Fruit fly (Drosophila melanogaster) whole organism, embryonic: ENCODE results near the gene CG3704.

Experiments
- Aef1 ChIP-seq: fragments of 200-800 bp; sonication (Bioruptor generic); IDR thresholded peaks from 3 replicates; pipeline ENCODE4 v1.3.6; 2022; ENCODE audit warnings: missing biosample characterization, missing genetic modification characterization
- B-H2 ChIP-seq: fragments of 200-800 bp; sonication (Bioruptor generic); optimal IDR thresholded peaks from 2 replicates; lab custom pipeline; 2018; ENCODE audit warnings: missing biosample characterization, mild to moderate bottlenecking, missing genetic modification characterization
- CG10267 ChIP-seq: fragments of 200-800 bp; sonication (Bioruptor generic); optimal IDR thresholded peaks from 2 replicates; lab custom pipeline; 2018; ENCODE audit warnings: missing biosample characterization, mild to moderate bottlenecking, missing genetic modification characterization, moderate library complexity
- CG10321 ChIP-seq: fragments of 200-800 bp; sonication (Bioruptor generic); IDR thresholded peaks from 2 replicates; pipeline ENCODE4 v1.3.6; 2022; ENCODE audit warnings: missing biosample characterization, missing genetic modification characterization
- CG11560 ChIP-seq: fragments of 200-800 bp; sonication (Bioruptor generic); IDR thresholded peaks from 3 replicates; pipeline ENCODE4 v1.3.6; 2022; ENCODE audit warnings: missing biosample characterization, missing genetic modification characterization
- CG12942 ChIP-seq: fragments of 200-800 bp; sonication (Bioruptor generic); optimal IDR thresholded peaks from 3 replicates; lab custom pipeline; 2016; ENCODE audit warnings: missing biosample characterization, missing genetic modification characterization
- CG13424 ChIP-seq: fragments of 200-800 bp; sonication (Bioruptor generic); optimal IDR thresholded peaks from 2 replicates; lab custom pipeline; 2019; ENCODE audit warnings: missing biosample characterization, mild to moderate bottlenecking, missing genetic modification characterization, moderate library complexity
- CG14050 ChIP-seq: fragments of 200-800 bp; sonication (Bioruptor generic); IDR thresholded peaks from 3 replicates; pipeline ENCODE4 v1.3.6; 2022; ENCODE audit warnings: missing biosample characterization, missing genetic modification characterization
- CG14965 ChIP-seq: fragments of 200-800 bp; sonication (Bioruptor generic); optimal IDR thresholded peaks from 2 replicates; lab custom pipeline; 2016; ENCODE audit warnings: missing biosample characterization, missing genetic modification characterization, borderline replicate concordance
- CG17829 ChIP-seq: fragments of 200-800 bp; optimal IDR thresholded peaks from 2 replicates; lab custom pipeline; 2019; ENCODE audit warnings: missing biosample characterization, mild to moderate bottlenecking, missing genetic modification characterization, moderate library complexity
- CG18764 ChIP-seq: fragments of 200-800 bp; sonication (Bioruptor generic); optimal IDR thresholded peaks from 3 replicates; lab custom pipeline; 2016; ENCODE audit warnings: missing biosample characterization, missing genetic modification characterization
- CG30020 ChIP-seq: fragments of 200-800 bp; optimal IDR thresholded peaks from 2 replicates; lab custom pipeline; 2019; ENCODE audit warnings: missing biosample characterization, mild to moderate bottlenecking, missing genetic modification characterization, moderate library complexity
- CG31388 ChIP-seq: fragments of 200-800 bp; sonication (Bioruptor generic); optimal IDR thresholded peaks from 2 replicates; lab custom pipeline; 2016; ENCODE audit warnings: missing biosample characterization, missing genetic modification characterization
- CG32772 ChIP-seq: fragments of 200-800 bp; sonication (Bioruptor generic); IDR thresholded peaks from 2 replicates; pipeline ENCODE4 v1.3.6; 2022; ENCODE audit warnings: missing biosample characterization, missing genetic modification characterization
- CG4328 ChIP-seq: fragments of 200-800 bp; sonication (Bioruptor generic); optimal IDR thresholded peaks from 3 replicates; lab custom pipeline; 2017; ENCODE audit warnings: missing biosample characterization, missing genetic modification reagents, missing genetic modification characterization
- CG4854 ChIP-seq: fragments of 200-800 bp; sonication (Bioruptor generic); optimal IDR thresholded peaks from 2 replicates; lab custom pipeline; 2016; ENCODE audit warnings: missing biosample characterization, missing genetic modification characterization, inconsistent platforms
- CG7786 ChIP-seq: fragments of 200-800 bp; sonication (Bioruptor generic); optimal IDR thresholded peaks from 2 replicates; lab custom pipeline; 2016; ENCODE audit warnings: missing biosample characterization, missing genetic modification characterization
- CG8478 ChIP-seq: fragments of >200 bp; optimal IDR thresholded peaks from 2 replicates; lab custom pipeline; 2018
- CG9876 ChIP-seq: fragments of 200-800 bp; sonication (Bioruptor generic); optimal IDR thresholded peaks from 2 replicates; lab custom pipeline; 2016; ENCODE audit warnings: missing biosample characterization, missing genetic modification characterization
- E2f2 ChIP-seq: fragments of 200-800 bp; sonication (Bioruptor generic); IDR thresholded peaks from 2 replicates; pipeline ENCODE4 v1.3.6; 2022; ENCODE audit warnings: missing biosample characterization, missing genetic modification characterization
- ERR ChIP-seq: fragments of 200-800 bp; sonication (Bioruptor generic); optimal IDR thresholded peaks from 2 replicates; lab custom pipeline; 2016; ENCODE audit warnings: missing biosample characterization, missing genetic modification characterization
- Eip74EF ChIP-seq, 2 experiments: fragments of 200-800 bp in 1 of 2; fragments of >200 bp in 1 of 2; sonication (Bioruptor generic) in 1 of 2; optimal IDR thresholded peaks; 2 replicates each; lab custom pipeline; 2017 to 2019; ENCODE audit warnings: missing biosample characterization in 2 of 2, missing genetic modification characterization in 2 of 2, mild to moderate bottlenecking in 1 of 2, moderate library complexity in 1 of 2
- Hand ChIP-seq: fragments of 200-800 bp; sonication (Bioruptor generic); optimal IDR thresholded peaks from 2 replicates; lab custom pipeline; 2017; ENCODE audit warnings: mild to moderate bottlenecking, missing biosample characterization, missing genetic modification reagents, missing genetic modification characterization
- HmgD ChIP-seq: fragments of 200-800 bp; sonication (Bioruptor generic); optimal IDR thresholded peaks from 3 replicates; lab custom pipeline; 2016; ENCODE audit warnings: missing biosample characterization, missing genetic modification characterization
- Hr78 ChIP-seq, 2 experiments: fragments of 200-800 bp in 1 of 2; fragments of >200 bp in 1 of 2; sonication (Bioruptor generic) in 1 of 2; optimal IDR thresholded peaks; 2 replicates each; lab custom pipeline; 2017 to 2019; ENCODE audit warnings: missing biosample characterization in 2 of 2, missing genetic modification characterization in 2 of 2, mild to moderate bottlenecking in 1 of 2, moderate library complexity in 1 of 2
- TFAM ChIP-seq: fragments of 200-800 bp; sonication (Bioruptor generic); optimal IDR thresholded peaks from 2 replicates; lab custom pipeline; 2017; ENCODE audit warnings: missing biosample characterization, missing genetic modification characterization, inconsistent platforms
- abd-A ChIP-seq: fragments of 200-800 bp; sonication (Bioruptor generic); optimal IDR thresholded peaks from 3 replicates; lab custom pipeline; 2019; ENCODE audit warnings: missing biosample characterization, mild to moderate bottlenecking, missing genetic modification characterization, moderate library complexity
- ase ChIP-seq: fragments of 200-800 bp; sonication (Bioruptor generic); IDR thresholded peaks from 3 replicates; pipeline ENCODE4 v1.3.6; 2022; ENCODE audit warnings: missing biosample characterization, missing genetic modification characterization
- cato ChIP-seq: fragments of 200-800 bp; sonication (Bioruptor generic); optimal IDR thresholded peaks from 2 replicates; lab custom pipeline; 2016; ENCODE audit warnings: missing biosample characterization, missing genetic modification characterization, borderline replicate concordance
- cwo ChIP-seq: fragments of 200-800 bp; sonication (Bioruptor generic); optimal IDR thresholded peaks from 3 replicates; lab custom pipeline; 2017; ENCODE audit warnings: missing biosample characterization, missing genetic modification characterization, mild to moderate bottlenecking, moderate library complexity, missing genetic modification reagents
- da ChIP-seq: fragments of 200-800 bp; sonication (Bioruptor generic); optimal IDR thresholded peaks from 2 replicates; lab custom pipeline; 2016; ENCODE audit warnings: missing biosample characterization, missing genetic modification characterization
- disco-r ChIP-seq: fragments of 200-800 bp; sonication (Bioruptor generic); optimal IDR thresholded peaks from 2 replicates; lab custom pipeline; 2016; ENCODE audit warnings: missing biosample characterization, missing genetic modification characterization
- dmrt11E ChIP-seq: fragments of 200-800 bp; sonication (Bioruptor generic); optimal IDR thresholded peaks from 3 replicates; lab custom pipeline; 2018; ENCODE audit warnings: missing biosample characterization, mild to moderate bottlenecking, missing genetic modification characterization, moderate library complexity
- ems ChIP-seq: fragments of 200-800 bp; sonication (Bioruptor generic); optimal IDR thresholded peaks from 3 replicates; lab custom pipeline; 2016; ENCODE audit warnings: missing biosample characterization, missing genetic modification characterization
- gcm2 ChIP-seq: fragments of 200-800 bp; sonication (Bioruptor generic); optimal IDR thresholded peaks from 2 replicates; lab custom pipeline; 2016; ENCODE audit warnings: missing biosample characterization, missing genetic modification characterization
- grau ChIP-seq: fragments of 200-800 bp; optimal IDR thresholded peaks from 3 replicates; lab custom pipeline; 2019; ENCODE audit warnings: missing biosample characterization, mild to moderate bottlenecking, missing genetic modification characterization, moderate library complexity
- lov ChIP-seq, 2 experiments: fragments of 200-800 bp in 1 of 2; fragments of >200 bp in 1 of 2; sonication (Bioruptor generic) in 1 of 2; IDR thresholded peaks in 1 of 2; optimal IDR thresholded peaks in 1 of 2; 2 replicates in 1 of 2; 3 replicates in 1 of 2; pipeline versions ENCODE4 v1.3.6 to Lab custom; 2017 to 2022; ENCODE audit warnings: missing biosample characterization in 1 of 2, missing genetic modification characterization in 1 of 2
- nau ChIP-seq: fragments of 200-800 bp; sonication (Bioruptor generic); optimal IDR thresholded peaks from 3 replicates; lab custom pipeline; 2017; ENCODE audit warnings: missing biosample characterization, mild to moderate bottlenecking, missing genetic modification characterization, missing genetic modification reagents
- phol ChIP-seq: fragments of 200-800 bp; sonication (Bioruptor generic); optimal IDR thresholded peaks from 3 replicates; lab custom pipeline; 2018; ENCODE audit warnings: missing biosample characterization, mild to moderate bottlenecking, missing genetic modification characterization, moderate library complexity
- pita ChIP-seq: fragments of 200-800 bp; sonication (Bioruptor generic); optimal IDR thresholded peaks from 2 replicates; lab custom pipeline; 2017; ENCODE audit warnings: missing biosample characterization, mild to moderate bottlenecking, missing genetic modification characterization
- sc ChIP-seq, 3 experiments: fragments of >200 bp in 2 of 3; fragments of 200-800 bp in 1 of 3; sonication (Bioruptor generic) in 1 of 3; optimal IDR thresholded peaks; 2 replicates in 2 of 3; 3 replicates in 1 of 3; lab custom pipeline; 2017; ENCODE audit warnings: mild to moderate bottlenecking in 1 of 3, missing biosample characterization in 1 of 3, missing genetic modification characterization in 1 of 3, missing genetic modification reagents in 1 of 3
- seq ChIP-seq: fragments of 200-800 bp; sonication (Bioruptor generic); IDR thresholded peaks from 2 replicates; pipeline ENCODE4 v1.3.6; 2022; ENCODE audit warnings: missing biosample characterization, missing genetic modification characterization
- shn ChIP-seq: fragments of 200-800 bp; sonication (Bioruptor generic); optimal IDR thresholded peaks from 3 replicates; lab custom pipeline; 2016; ENCODE audit warnings: missing biosample characterization, missing genetic modification characterization
- slou ChIP-seq: fragments of 200-800 bp; sonication (Bioruptor generic); optimal IDR thresholded peaks from 3 replicates; lab custom pipeline; 2016; ENCODE audit warnings: missing biosample characterization, missing genetic modification characterization
- tin ChIP-seq: fragments of 200-800 bp; sonication (Bioruptor generic); optimal IDR thresholded peaks from 3 replicates; lab custom pipeline; 2016; ENCODE audit warnings: missing biosample characterization, missing genetic modification characterization
- tup ChIP-seq: fragments of 200-800 bp; sonication (Bioruptor generic); optimal IDR thresholded peaks from 2 replicates; lab custom pipeline; 2016; ENCODE audit warnings: missing biosample characterization, mild to moderate bottlenecking, missing genetic modification characterization, moderate library complexity
- wdn ChIP-seq: fragments of 200-800 bp; sonication (Bioruptor generic); IDR thresholded peaks from 2 replicates; pipeline ENCODE4 v1.3.6; 2022; ENCODE audit warnings: missing biosample characterization, missing genetic modification characterization

Gene CG3704

DNA sequence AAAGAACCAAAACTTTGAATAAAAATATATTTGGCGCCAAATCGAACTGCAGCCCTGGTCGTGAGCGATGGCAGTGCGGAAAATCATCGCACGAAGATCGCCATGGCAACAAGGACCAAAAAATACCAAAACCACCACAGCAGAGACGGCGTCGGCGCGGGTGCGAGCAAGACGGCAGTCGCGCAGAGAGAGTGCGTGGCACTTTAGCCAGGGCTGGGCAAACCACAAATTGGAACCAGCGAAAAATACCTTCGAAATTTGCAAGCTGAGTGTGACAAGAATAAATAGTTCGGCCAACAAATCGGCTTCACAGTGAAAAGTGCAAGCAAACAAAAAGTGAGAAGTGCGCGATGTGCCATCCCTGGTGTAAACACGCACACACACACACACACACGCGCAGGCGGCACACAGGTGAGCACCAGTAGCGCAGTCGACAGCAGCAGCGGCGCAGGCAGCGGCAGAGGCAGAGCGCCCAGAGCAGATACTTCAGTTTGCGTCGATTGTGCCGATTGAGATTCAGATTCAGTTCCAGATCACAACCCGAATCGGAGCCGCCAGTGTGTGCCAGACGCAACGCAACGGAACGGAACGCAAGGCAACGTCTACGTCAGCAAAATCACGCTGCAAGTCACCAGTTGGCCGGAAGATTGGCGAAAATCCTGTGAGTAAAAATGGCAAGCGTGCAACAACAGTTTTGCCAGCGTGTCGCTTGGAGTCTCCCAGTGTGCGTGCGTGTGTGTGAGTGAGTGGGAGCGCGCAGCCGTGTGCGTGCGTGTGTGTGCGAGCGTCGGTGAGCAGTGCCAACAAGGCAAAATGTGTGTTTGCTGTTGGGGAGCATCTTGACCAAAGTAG is 5.3 kb downstream of the CG3704 start, which contains the start of gene TRAM (continued):
- TF ChIP-seq E2f2 (GFP tag; lab: Robert Waterston, UW) (peak; percentile 96), CG18764 (GFP tag; lab: Kevin White, UChicago) (peak; percentile 97), Hand (peak; percentile 95), CG8478 (lab: Kevin White, UChicago) (peak; percentile 89), CG14050 (peak; percentile 99), CG7786 (GFP tag; lab: Kevin White, UChicago) (peak; percentile 98), nau (GFP tag; lab: Kevin White, UChicago) (peak; percentile 95), tup (peak; percentile 95), Eip74EF (GFP tag; optimal IDR thresholded peaks at IDR 0.05; lab: Kevin White, UChicago) (peak in 1 of 2 experiments; percentile 89), slou (peak; percentile 90), wdn (GFP tag; lab: Robert Waterston, UW) (peak; percentile 99), grau (tag; lab: Kevin White, UChicago) (peak; percentile 93), sc (optimal IDR thresholded peaks at IDR 0.05; lab: Kevin White, UChicago) (no peak), sc (GFP tag; optimal IDR thresholded peaks at IDR 0.05; lab: Kevin White, UChicago) (peak; percentile 97), Aef1 (GFP tag; lab: Robert Waterston, UW) (peak; percentile 99), CG12942 (GFP tag; lab: Kevin White, UChicago) (peak; percentile 98), pita (GFP tag; lab: Kevin White, UChicago) (no peak), CG10267 (tag; lab: Kevin White, UChicago) (peak; percentile 91), ERR (GFP tag; lab: Kevin White, UChicago) (peak; percentile 95), CG10321 (GFP tag; lab: Robert Waterston, UW) (peak; percentile 91), Hr78 (GFP tag; optimal IDR thresholded peaks at IDR 0.05; lab: Kevin White, UChicago) (peak in 1 of 2 experiments; percentile 85), HmgD (GFP tag; lab: Kevin White, UChicago) (peak; percentile 98), CG14965 (GFP tag; lab: Kevin White, UChicago) (peak; percentile 88), ems (GFP tag; lab: Kevin White, UChicago) (peak; percentile 97), CG30020 (tag; lab: Kevin White, UChicago) (peak; percentile 85), seq (GFP tag; lab: Robert Waterston, UW) (peak; percentile 99), cwo (peak; percentile 95), disco-r (GFP tag; lab: Kevin White, UChicago) (peak; percentile 97), dmrt11E (peak; percentile 97), CG32772 (GFP tag; lab: Robert Waterston, UW) (peak; percentile 99), abd-A (tag; lab: Kevin White, UChicago) (no peak), shn (peak; percentile 98), CG11560 (tag; lab: Robert Waterston, UW) (peak; percentile 92), CG4854 (peak; percentile 94), CG9876 (GFP tag; lab: Kevin White, UChicago) (peak; percentile 98), TFAM (peak; percentile 88), gcm2 (GFP tag; lab: Kevin White, UChicago) (peak; percentile 95), tin (GFP tag; lab: Kevin White, UChicago) (peak; percentile 98), phol (tag; lab: Kevin White, UChicago) (peak; percentile 97), cato (GFP tag; lab: Kevin White, UChicago) (peak; percentile 95), CG31388 (peak; percentile 91), da (GFP tag; lab: Kevin White, UChicago) (peak; percentile 98), B-H2 (GFP tag; lab: Kevin White, UChicago) (peak; percentile 99), lov (optimal IDR thresholded peaks at IDR 0.05; lab: Kevin White, UChicago) (no peak), lov (GFP tag; IDR thresholded peaks at IDR 0.05; lab: Robert Waterston, UW) (peak; percentile 99), CG4328 (GFP tag; lab: Kevin White, UChicago) (peak; percentile 99), CG17829 (tag; lab: Kevin White, UChicago) (peak; percentile 99), CG13424 (tag; lab: Kevin White, UChicago) (peak; percentile 98), ase (GFP tag; lab: Robert Waterston, UW) (peak; percentile 99)
